3 worm cellular contexts compared by ENCODE assay signal in genomic region chrV:10874938-10875599, ce11.
TF ChIP-seq lines count a peak whose summit lies in the region.

No protein-coding gene starts in this region.

TF ChIP-seq in whole organism, L1 larva, 84 proteins besides CTCF, POLR2A, EP300 and RAD21 (continued from another document):
- TF ChIP-seq nhr-71 (tag; optimal IDR thresholded peaks at IDR 0.05; lab: Kevin White, UChicago) (peak; percentile 59), snu-23 (GFP tag; optimal IDR thresholded peaks at IDR 0.05; lab: Kevin White, UChicago) (no peak), tlp-1 (tag; optimal IDR thresholded peaks at IDR 0.05; lab: Kevin White, UChicago) (no peak), lir-3 (tag; optimal IDR thresholded peaks at IDR 0.05; lab: Kevin White, UChicago; ENCODE audit: poor library complexity) (no peak), hlh-17 (GFP tag; optimal IDR thresholded peaks at IDR 0.05; lab: Kevin White, UChicago; ENCODE audit: borderline replicate concordance) (no peak), nhr-90 (tag; optimal IDR thresholded peaks at IDR 0.05; lab: Kevin White, UChicago; ENCODE audit: poor library complexity) (no peak), fkh-8 (tag; optimal IDR thresholded peaks at IDR 0.05; lab: Kevin White, UChicago) (no peak), blmp-1 (tag; optimal IDR thresholded peaks at IDR 0.05; lab: Kevin White, UChicago) (no peak), nhr-47 (tag; optimal IDR thresholded peaks at IDR 0.05; lab: Kevin White, UChicago) (peak; percentile 28), tbx-2 (tag; optimal IDR thresholded peaks at IDR 0.05; lab: Kevin White, UChicago) (no peak), nhr-11 (tag; optimal IDR thresholded peaks at IDR 0.05; lab: Kevin White, UChicago) (no peak), unc-130 (tag; optimal IDR thresholded peaks at IDR 0.05; lab: Kevin White, UChicago) (no peak), rnt-1 (tag; optimal IDR thresholded peaks at IDR 0.05; lab: Kevin White, UChicago) (no peak), lin-14 (GFP tag; optimal IDR thresholded peaks at IDR 0.05; lab: Kevin White, UChicago) (peak; percentile 76), ztf-4 (tag; optimal IDR thresholded peaks at IDR 0.05; lab: Kevin White, UChicago) (no peak)

TF ChIP-seq in whole organism, L2 larva, 48 proteins besides CTCF, POLR2A, EP300 and RAD21 (continued from another document):
- TF ChIP-seq ztf-11 (tag; optimal IDR thresholded peaks at IDR 0.05; lab: Kevin White, UChicago) (no peak), ceh-82 (tag; optimal IDR thresholded peaks at IDR 0.05; lab: Kevin White, UChicago) (no peak), aly-2 (tag; optimal IDR thresholded peaks at IDR 0.05; lab: Kevin White, UChicago) (no peak), elt-1 (tag; optimal IDR thresholded peaks at IDR 0.05; lab: Kevin White, UChicago) (no peak), ama-1 (optimal IDR thresholded peaks at IDR 0.05; lab: Kevin White, UChicago) (no peak), Y55F3AM.14 (GFP tag; optimal IDR thresholded peaks at IDR 0.05; lab: Kevin White, UChicago) (no peak), zag-1 (tag; optimal IDR thresholded peaks at IDR 0.05; lab: Kevin White, UChicago) (peak; percentile 10), unc-62 (GFP tag; optimal IDR thresholded peaks at IDR 0.05; lab: Kevin White, UChicago) (no peak), nhr-23 (tag; optimal IDR thresholded peaks at IDR 0.05; lab: Kevin White, UChicago) (no peak), blmp-1 (tag; optimal IDR thresholded peaks at IDR 0.05; lab: Kevin White, UChicago; ENCODE audit: insufficient read depth) (no peak), unc-55 (GFP tag; optimal IDR thresholded peaks at IDR 0.05; lab: Kevin White, UChicago) (no peak), alr-1 (tag; optimal IDR thresholded peaks at IDR 0.05; lab: Kevin White, UChicago) (no peak), crh-2 (tag; optimal IDR thresholded peaks at IDR 0.05; lab: Kevin White, UChicago) (no peak)

TF ChIP-seq in whole organism, L4 larva, 104 proteins besides CTCF, POLR2A, EP300 and RAD21 (continued from another document):
- no peak for TF ChIP-seq ceh-32 (tag; optimal IDR thresholded peaks at IDR 0.05; lab: Kevin White, UChicago; ENCODE audit: poor library complexity)
